Worm (Caenorhabditis elegans): ENCODE measurements around the gene T28F3.8.

ce11 chrIV:17294489-17294888 lies 12.6 kb downstream of the T28F3.8 start, which contains the start of gene T28F3.5:
- no peak for TF ChIP-seq ceh-62 (tag; optimal IDR thresholded peaks at IDR 0.05)
- TF ChIP-seq vab-7 (GFP tag; IDR thresholded peaks at IDR 0.05): no peak
- TF ChIP-seq lin-39 (tag; optimal IDR thresholded peaks at IDR 0.05): no peak
- no peak for TF ChIP-seq nhr-76 (tag; optimal IDR thresholded peaks at IDR 0.05)
- TF ChIP-seq Y5F2A.4 (GFP tag; optimal IDR thresholded peaks at IDR 0.05): no peak
- TF ChIP-seq ama-1 (optimal IDR thresholded peaks at IDR 0.05): no peak
- no peak for TF ChIP-seq ztf-11 (tag; optimal IDR thresholded peaks at IDR 0.05)
- TF ChIP-seq zip-2 (tag; optimal IDR thresholded peaks at IDR 0.05): no peak
- no peak for TF ChIP-seq snpc-4 (tag; optimal IDR thresholded peaks at IDR 0.05)
- TF ChIP-seq lin-15B (tag; optimal IDR thresholded peaks at IDR 0.05): no peak
- TF ChIP-seq mdl-1 (tag; optimal IDR thresholded peaks at IDR 0.05): no peak
- no peak for TF ChIP-seq sdz-12 (GFP tag; optimal IDR thresholded peaks at IDR 0.05)
- TF ChIP-seq daf-16 (GFP tag; optimal IDR thresholded peaks at IDR 0.05): no peak
- no peak for TF ChIP-seq daf-16 (tag; optimal IDR thresholded peaks at IDR 0.05)
